Fruit fly (Drosophila melanogaster) Kc167 (cell line): Measurements from ENCODE around the gene nSMase.

ENCODE experiments used
- Myc ChIP-seq: fragments of >200 bp; optimal IDR thresholded peaks from 2 replicates; lab custom pipeline; 2017; ENCODE audit warnings: missing external identifiers
- Sin3A ChIP-seq: fragments of >200 bp; optimal IDR thresholded peaks from 2 replicates; lab custom pipeline; 2018; ENCODE audit warnings: missing external identifiers
- h ChIP-seq: fragments of >200 bp; optimal IDR thresholded peaks from 3 replicates; lab custom pipeline; 2018; ENCODE audit warnings: missing external identifiers
- insv ChIP-seq: fragments of >200 bp; optimal IDR thresholded peaks from 3 replicates; lab custom pipeline; 2018; ENCODE audit warnings: missing external identifiers
- psq ChIP-seq: fragments of >200 bp; optimal IDR thresholded peaks from 2 replicates; lab custom pipeline; 2017; ENCODE audit warnings: missing external identifiers
- ttk ChIP-seq: sonication (Bioruptor generic); optimal IDR thresholded peaks from 2 replicates; lab custom pipeline; 2017; ENCODE audit warnings: missing external identifiers

Gene nSMase

DNA sequence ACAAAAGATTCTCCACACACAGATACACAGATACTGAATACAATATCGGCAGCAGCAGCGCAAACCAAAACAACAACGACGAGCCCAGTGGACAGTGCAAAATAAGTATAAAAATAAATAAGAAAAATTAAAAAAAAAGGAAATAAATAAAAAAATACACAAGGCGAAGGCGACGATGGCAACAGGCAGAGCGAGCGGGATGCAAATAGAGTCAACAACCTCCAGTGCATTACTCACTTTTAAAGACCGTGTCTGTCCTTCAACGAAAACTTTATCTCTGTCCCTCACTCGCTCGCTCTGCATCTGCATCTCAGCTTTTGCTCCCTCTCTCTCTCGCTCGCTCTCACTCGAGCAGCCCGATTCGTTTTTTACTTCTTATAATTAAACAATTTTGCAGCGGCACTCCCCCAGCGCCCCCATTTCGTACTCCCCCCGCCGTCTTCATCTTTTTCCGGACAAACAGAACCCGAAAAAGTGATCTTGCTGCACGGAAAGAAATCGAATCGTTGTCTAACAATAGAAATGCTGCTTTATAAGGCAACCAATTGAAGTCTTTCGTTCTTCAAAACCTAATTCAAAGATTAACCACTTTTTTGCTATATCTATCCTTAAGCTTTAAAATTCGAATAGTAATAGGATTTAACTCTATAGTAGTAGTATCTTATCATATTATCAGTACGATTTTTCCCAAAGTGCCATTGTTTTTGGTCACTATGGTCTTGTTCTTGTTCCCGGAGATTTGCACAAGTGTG lies 27.6 kb downstream of the nSMase start:
- no peak for TF ChIP-seq psq (lab: Kevin White, UChicago)
- TF ChIP-seq insv (lab: Kevin White, UChicago) = no peak
- TF ChIP-seq ttk (lab: Kevin White, UChicago) = no peak
- no peak for TF ChIP-seq Sin3A (lab: Kevin White, UChicago)
- no peak for TF ChIP-seq Myc (lab: Kevin White, UChicago)
- TF ChIP-seq h (lab: Kevin White, UChicago) = no peak

- TF ChIP-seq h (lab: Kevin White, UChicago) (no peak), insv (lab: Kevin White, UChicago) (no peak), psq (lab: Kevin White, UChicago) (no peak), Myc (lab: Kevin White, UChicago) (no peak), Sin3A (lab: Kevin White, UChicago) (no peak), ttk (lab: Kevin White, UChicago) (no peak)
Observed at dm6 chr3L:3247130-3248065, 28.4 kb downstream of the nSMase start, which contains the start of gene CG43389. Gene CG43389, plus strand, starts transcription at chr3L:3248015.

- TF ChIP-seq ttk (lab: Kevin White, UChicago) (no peak), h (lab: Kevin White, UChicago) (no peak), psq (lab: Kevin White, UChicago) (no peak), Sin3A (lab: Kevin White, UChicago) (no peak), insv (lab: Kevin White, UChicago) (no peak), Myc (lab: Kevin White, UChicago) (no peak)
Observed at dm6 chr3L:3248714-3249663, 30.0 kb downstream of the nSMase start.

DNA sequence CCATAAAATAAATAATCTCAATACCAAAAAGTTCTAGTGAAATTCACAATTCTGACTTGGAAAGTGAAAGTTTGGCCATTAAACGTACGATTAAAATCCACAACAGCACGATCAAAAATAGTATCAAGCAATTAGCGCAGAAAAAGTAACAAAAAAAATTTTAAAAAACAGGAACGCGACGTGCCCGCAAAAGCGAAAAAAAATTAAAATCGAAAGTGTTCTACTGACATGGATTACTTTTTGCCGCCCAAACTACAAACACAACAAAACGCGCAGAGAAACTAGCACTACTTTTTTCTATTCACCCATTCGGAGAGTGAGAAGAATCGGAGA lies 30.7 kb downstream of the nSMase start:
- no peak for TF ChIP-seq Sin3A (lab: Kevin White, UChicago)

- TF ChIP-seq Sin3A (lab: Kevin White, UChicago) = no peak
- no peak for TF ChIP-seq Myc (lab: Kevin White, UChicago)
- TF ChIP-seq psq (lab: Kevin White, UChicago) = no peak
- no peak for TF ChIP-seq ttk (lab: Kevin White, UChicago)
- no peak for TF ChIP-seq h (lab: Kevin White, UChicago)
- TF ChIP-seq insv (lab: Kevin White, UChicago) = no peak
Observed at dm6 chr3L:3249997-3250774, 31.2 kb downstream of the nSMase start.

dm6 chr3L:3250922-3251658 lies 32.1 kb downstream of the nSMase start:
- no peak for TF ChIP-seq ttk (lab: Kevin White, UChicago)
- no peak for TF ChIP-seq h (lab: Kevin White, UChicago)
- TF ChIP-seq insv (lab: Kevin White, UChicago) = no peak
- no peak for TF ChIP-seq Myc (lab: Kevin White, UChicago)
- no peak for TF ChIP-seq psq (lab: Kevin White, UChicago)
- no peak for TF ChIP-seq Sin3A (lab: Kevin White, UChicago)

- TF ChIP-seq ttk (lab: Kevin White, UChicago) (no peak), h (lab: Kevin White, UChicago) (no peak), psq (lab: Kevin White, UChicago) (no peak), insv (lab: Kevin White, UChicago) (no peak), Myc (lab: Kevin White, UChicago) (no peak), Sin3A (lab: Kevin White, UChicago) (no peak)
Observed at dm6 chr3L:3251659-3252490, 32.9 kb downstream of the nSMase start.

DNA sequence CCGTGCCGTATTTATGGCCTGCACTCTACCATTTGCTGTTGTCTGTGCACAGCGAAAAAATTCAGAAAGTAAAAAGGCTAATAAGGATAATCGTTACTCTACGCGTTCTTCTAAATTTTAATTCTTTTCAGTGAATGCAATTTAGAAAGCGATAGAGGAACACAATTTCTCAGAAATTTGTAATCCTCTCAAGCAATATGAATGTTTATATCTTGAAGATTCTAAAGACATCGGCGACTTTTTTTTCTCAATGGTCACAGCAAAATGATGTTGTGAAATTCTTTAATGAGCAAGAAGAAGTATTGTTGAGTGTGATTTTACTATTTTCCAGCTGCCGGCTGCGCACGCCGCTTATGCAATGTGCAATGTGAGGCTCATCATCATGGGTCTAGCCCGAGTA lies 33.9 kb downstream of the nSMase start:
- TF ChIP-seq Myc (lab: Kevin White, UChicago) (no peak), Sin3A (lab: Kevin White, UChicago) (no peak), insv (lab: Kevin White, UChicago) (no peak), ttk (lab: Kevin White, UChicago) (no peak)

DNA sequence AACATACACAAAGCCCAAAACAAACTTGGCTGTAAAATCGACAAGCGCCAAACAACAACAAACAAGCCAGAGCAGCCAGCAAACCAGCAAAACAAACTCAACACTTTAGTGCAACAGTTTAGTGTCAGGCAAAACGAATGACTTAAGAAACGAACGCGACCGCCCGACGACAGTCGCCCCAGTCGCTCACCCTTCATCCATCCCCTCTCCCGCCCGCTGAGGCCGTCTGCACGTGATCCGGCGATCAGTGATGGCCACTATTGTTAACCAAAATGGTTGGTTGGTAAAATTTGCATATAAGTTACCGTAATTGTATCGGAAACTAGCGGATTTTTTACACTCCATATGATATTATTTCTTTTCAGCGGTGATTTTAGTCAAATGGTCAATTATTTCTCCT lies 34.7 kb downstream of the nSMase start:
- TF ChIP-seq insv (lab: Kevin White, UChicago) = no peak
- no peak for TF ChIP-seq h (lab: Kevin White, UChicago)
- no peak for TF ChIP-seq psq (lab: Kevin White, UChicago)
- TF ChIP-seq Myc (lab: Kevin White, UChicago) = no peak
- no peak for TF ChIP-seq ttk (lab: Kevin White, UChicago)
- no peak for TF ChIP-seq Sin3A (lab: Kevin White, UChicago)
